Fruit fly (Drosophila melanogaster) whole organism, embryonic: ENCODE data around the gene CG14650.

Experiments used
- Aef1 ChIP-seq: fragments of 200-800 bp; sonication (Bioruptor generic); IDR thresholded peaks from 3 replicates; pipeline ENCODE4 v1.3.6; 2022; ENCODE audit warnings: missing biosample characterization, missing genetic modification characterization
- Antp ChIP-seq: fragments of 200-800 bp; sonication (Bioruptor generic); optimal IDR thresholded peaks from 3 replicates; lab custom pipeline; 2016; ENCODE audit warnings: missing biosample characterization, missing genetic modification characterization
- Asciz ChIP-seq: fragments of 200-800 bp; sonication (Bioruptor generic); optimal IDR thresholded peaks from 2 replicates; lab custom pipeline; 2017; ENCODE audit warnings: missing biosample characterization, mild to moderate bottlenecking, missing genetic modification characterization, missing genetic modification reagents
- Atf3 ChIP-seq: fragments of 200-800 bp; sonication (Bioruptor generic); optimal IDR thresholded peaks from 3 replicates; lab custom pipeline; 2016; ENCODE audit warnings: missing biosample characterization, missing genetic modification characterization
- CG10431 ChIP-seq: fragments of 200-800 bp; sonication (Bioruptor generic); optimal IDR thresholded peaks from 3 replicates; lab custom pipeline; 2018; ENCODE audit warnings: missing biosample characterization, mild to moderate bottlenecking, missing genetic modification characterization
- CG15514 ChIP-seq: fragments of 200-800 bp; sonication (Bioruptor generic); optimal IDR thresholded peaks from 3 replicates; lab custom pipeline; 2017; ENCODE audit warnings: missing biosample characterization, missing genetic modification characterization, mild to moderate bottlenecking, moderate library complexity, missing genetic modification reagents
- CG17385 ChIP-seq: fragments of 200-800 bp; sonication (Bioruptor generic); optimal IDR thresholded peaks from 3 replicates; lab custom pipeline; 2018; ENCODE audit warnings: missing biosample characterization, mild to moderate bottlenecking, missing genetic modification characterization
- CG18011 ChIP-seq: fragments of 200-800 bp; sonication (Bioruptor generic); optimal IDR thresholded peaks from 2 replicates; lab custom pipeline; 2017; ENCODE audit warnings: missing biosample characterization, missing genetic modification characterization, mild to moderate bottlenecking, moderate library complexity, missing genotype
- CG2129 ChIP-seq: fragments of 200-800 bp; sonication (Bioruptor generic); IDR thresholded peaks from 2 replicates; pipeline ENCODE4 v1.3.6; 2022; ENCODE audit warnings: missing biosample characterization, missing genetic modification characterization; ENCODE audit not compliant: partially characterized antibody
- CG2889 ChIP-seq: fragments of 200-800 bp; sonication (Bioruptor generic); IDR thresholded peaks from 3 replicates; pipeline ENCODE4 v1.3.6; 2022; ENCODE audit warnings: missing biosample characterization, missing genetic modification characterization
- CG34224 ChIP-seq: fragments of 200-800 bp; sonication (Bioruptor generic); IDR thresholded peaks from 3 replicates; pipeline ENCODE4 v1.3.6; 2022; ENCODE audit warnings: missing biosample characterization, missing genetic modification characterization; ENCODE audit not compliant: partially characterized antibody
- CG4424 ChIP-seq: fragments of 200-800 bp; sonication (Bioruptor generic); optimal IDR thresholded peaks from 3 replicates; lab custom pipeline; 2016; ENCODE audit warnings: missing biosample characterization, missing genetic modification characterization
- CG7928 ChIP-seq: fragments of 200-800 bp; sonication (Bioruptor generic); optimal IDR thresholded peaks from 2 replicates; lab custom pipeline; 2017; ENCODE audit warnings: missing biosample characterization, mild to moderate bottlenecking, missing genetic modification characterization
- CG8290 ChIP-seq, 3 experiments: fragments of 200-800 bp; sonication (Bioruptor generic); optimal IDR thresholded peaks; 2 replicates each; lab custom pipeline; 2016 to 2019; ENCODE audit warnings: missing biosample characterization in 3 of 3, missing genetic modification characterization in 3 of 3, mild to moderate bottlenecking in 2 of 3, moderate library complexity in 1 of 3
- CG8359 ChIP-seq: fragments of 200-800 bp; sonication (Bioruptor generic); optimal IDR thresholded peaks from 2 replicates; lab custom pipeline; 2017; ENCODE audit warnings: missing biosample characterization, mild to moderate bottlenecking, missing genetic modification characterization, borderline replicate concordance
- CG8944 ChIP-seq: fragments of 200-800 bp; sonication (Bioruptor generic); optimal IDR thresholded peaks from 3 replicates; lab custom pipeline; 2016; ENCODE audit warnings: missing biosample characterization, missing genetic modification characterization
- CG9932 ChIP-seq: fragments of 200-800 bp; sonication (Bioruptor generic); IDR thresholded peaks from 2 replicates; pipeline ENCODE4 v1.3.6; 2022; ENCODE audit warnings: missing biosample characterization, missing genetic modification characterization
- CkIIα-i1 ChIP-seq: fragments of 200-800 bp; sonication (Bioruptor generic); IDR thresholded peaks from 2 replicates; pipeline ENCODE4 v1.3.6; 2022; ENCODE audit warnings: missing biosample characterization, missing genetic modification characterization
- Doc3 ChIP-seq: fragments of 200-800 bp; sonication (Bioruptor generic); IDR thresholded peaks from 3 replicates; pipeline ENCODE4 v1.3.6; 2022; ENCODE audit warnings: missing biosample characterization, missing genetic modification characterization; ENCODE audit not compliant: partially characterized antibody
- Dp ChIP-seq: fragments of 200-800 bp; sonication (Bioruptor generic); optimal IDR thresholded peaks from 2 replicates; lab custom pipeline; 2018; ENCODE audit warnings: missing biosample characterization, mild to moderate bottlenecking, missing genetic modification characterization, moderate library complexity
- HLH4C ChIP-seq: fragments of 200-800 bp; sonication (Bioruptor generic); IDR thresholded peaks from 3 replicates; pipeline ENCODE4 v1.3.6; 2022; ENCODE audit warnings: missing biosample characterization, missing genetic modification characterization; ENCODE audit not compliant: partially characterized antibody
- HLHmδ ChIP-seq: fragments of 200-800 bp; sonication (Bioruptor generic); optimal IDR thresholded peaks from 2 replicates; lab custom pipeline; 2018; ENCODE audit warnings: missing biosample characterization, mild to moderate bottlenecking, missing genetic modification characterization, moderate library complexity
- Hr39 ChIP-seq: fragments of >200 bp; optimal IDR thresholded peaks from 2 replicates; lab custom pipeline; 2017
- Jarid2 ChIP-seq: fragments of 200-800 bp; sonication (Bioruptor generic); optimal IDR thresholded peaks from 3 replicates; lab custom pipeline; 2017; ENCODE audit warnings: mild to moderate bottlenecking, missing biosample characterization, missing genetic modification reagents, missing genetic modification characterization
- MBD-R2 ChIP-seq: fragments of 200-800 bp; sonication (Bioruptor generic); IDR thresholded peaks from 2 replicates; pipeline ENCODE4 v1.3.6; 2022; ENCODE audit warnings: missing biosample characterization, missing genetic modification characterization
- MTF-1 ChIP-seq: fragments of 200-800 bp; sonication (Bioruptor generic); optimal IDR thresholded peaks from 2 replicates; lab custom pipeline; 2018; ENCODE audit warnings: missing biosample characterization, mild to moderate bottlenecking, missing genetic modification characterization, borderline replicate concordance
- Mes4 ChIP-seq: fragments of 200-800 bp; sonication (Bioruptor generic); optimal IDR thresholded peaks from 2 replicates; lab custom pipeline; 2016; ENCODE audit warnings: missing biosample characterization, missing genetic modification characterization
- Ravus ChIP-seq: fragments of 200-800 bp; sonication (Bioruptor generic); IDR thresholded peaks from 2 replicates; pipeline ENCODE4 v1.3.6; 2022; ENCODE audit warnings: missing biosample characterization, missing genetic modification characterization
- Sin3A ChIP-seq: fragments of >200 bp; optimal IDR thresholded peaks from 2 replicates; lab custom pipeline; 2018
- YL-1 ChIP-seq: fragments of 200-800 bp; sonication (Bioruptor generic); optimal IDR thresholded peaks from 3 replicates; lab custom pipeline; 2017; ENCODE audit warnings: missing biosample characterization, mild to moderate bottlenecking, missing genetic modification characterization
- aop ChIP-seq: fragments of 200-800 bp; sonication (Bioruptor generic); IDR thresholded peaks from 2 replicates; pipeline ENCODE4 v1.3.6; 2022; ENCODE audit warnings: missing biosample characterization, missing genetic modification characterization
- ap ChIP-seq: fragments of 200-800 bp; sonication (Bioruptor generic); IDR thresholded peaks from 2 replicates; pipeline ENCODE4 v1.3.6; 2022; ENCODE audit warnings: missing biosample characterization, missing genetic modification characterization
- br ChIP-seq: fragments of >200 bp; optimal IDR thresholded peaks from 2 replicates; lab custom pipeline; 2017
- da ChIP-seq: fragments of 200-800 bp; sonication (Bioruptor generic); optimal IDR thresholded peaks from 2 replicates; lab custom pipeline; 2016; ENCODE audit warnings: missing biosample characterization, missing genetic modification characterization
- inv ChIP-seq: fragments of 200-800 bp; sonication (Bioruptor generic); IDR thresholded peaks from 2 replicates; pipeline ENCODE4 v1.3.6; 2022; ENCODE audit warnings: missing biosample characterization, missing genetic modification characterization; ENCODE audit not compliant: partially characterized antibody
- klu ChIP-seq: fragments of 200-800 bp; sonication (Bioruptor generic); IDR thresholded peaks from 2 replicates; pipeline ENCODE4 v1.3.6; 2022; ENCODE audit warnings: missing biosample characterization, missing genetic modification characterization
- knrl ChIP-seq: fragments of 200-800 bp; sonication (Bioruptor generic); IDR thresholded peaks from 3 replicates; pipeline ENCODE4 v1.3.6; 2022; ENCODE audit warnings: missing biosample characterization, missing genetic modification characterization; ENCODE audit not compliant: partially characterized antibody
- mam ChIP-seq: fragments of 200-800 bp; sonication (Bioruptor generic); optimal IDR thresholded peaks from 3 replicates; lab custom pipeline; 2016; ENCODE audit warnings: missing biosample characterization, missing genetic modification characterization
- nerfin-2 ChIP-seq: fragments of 200-800 bp; sonication (Bioruptor generic); IDR thresholded peaks from 2 replicates; pipeline ENCODE4 v1.3.6; 2022; ENCODE audit warnings: missing biosample characterization, missing genetic modification characterization; ENCODE audit not compliant: partially characterized antibody
- nmo ChIP-seq: fragments of 200-800 bp; sonication (Bioruptor generic); optimal IDR thresholded peaks from 2 replicates; lab custom pipeline; 2018; ENCODE audit warnings: missing biosample characterization, mild to moderate bottlenecking, missing genetic modification characterization, moderate library complexity
- onecut ChIP-seq: fragments of 200-800 bp; sonication (Bioruptor generic); IDR thresholded peaks from 2 replicates; pipeline ENCODE4 v1.3.6; 2022; ENCODE audit warnings: missing biosample characterization, missing genetic modification characterization
- p53 ChIP-seq: fragments of 200-800 bp; sonication (Bioruptor generic); optimal IDR thresholded peaks from 2 replicates; lab custom pipeline; 2016; ENCODE audit warnings: missing biosample characterization, missing genetic modification characterization
- pzg ChIP-seq: fragments of 200-800 bp; sonication (Bioruptor generic); optimal IDR thresholded peaks from 3 replicates; lab custom pipeline; 2018; ENCODE audit warnings: missing biosample characterization, mild to moderate bottlenecking, missing genetic modification characterization, moderate library complexity
- rib ChIP-seq: fragments of 200-800 bp; sonication (Bioruptor generic); IDR thresholded peaks from 2 replicates; pipeline ENCODE4 v1.3.6; 2022; ENCODE audit warnings: missing biosample characterization, missing genetic modification characterization
- sima ChIP-seq: fragments of 200-800 bp; sonication (Bioruptor generic); optimal IDR thresholded peaks from 2 replicates; lab custom pipeline; 2016; ENCODE audit warnings: missing biosample characterization, missing genetic modification characterization
- sna ChIP-seq: fragments of 200-800 bp; sonication (Bioruptor generic); IDR thresholded peaks from 2 replicates; pipeline ENCODE4 v1.3.6; 2022; ENCODE audit warnings: missing biosample characterization, missing genetic modification characterization; ENCODE audit not compliant: partially characterized antibody
- ttk ChIP-seq: fragments of 200-800 bp; sonication (Bioruptor generic); IDR thresholded peaks from 2 replicates; pipeline ENCODE4 v2.1.2; 2022; ENCODE audit warnings: missing biosample characterization, missing genetic modification characterization
- zen ChIP-seq: fragments of 200-800 bp; sonication (Bioruptor generic); optimal IDR thresholded peaks from 3 replicates; lab custom pipeline; 2018; ENCODE audit warnings: missing biosample characterization, mild to moderate bottlenecking, missing genetic modification characterization, moderate library complexity

Gene CG14650

DNA sequence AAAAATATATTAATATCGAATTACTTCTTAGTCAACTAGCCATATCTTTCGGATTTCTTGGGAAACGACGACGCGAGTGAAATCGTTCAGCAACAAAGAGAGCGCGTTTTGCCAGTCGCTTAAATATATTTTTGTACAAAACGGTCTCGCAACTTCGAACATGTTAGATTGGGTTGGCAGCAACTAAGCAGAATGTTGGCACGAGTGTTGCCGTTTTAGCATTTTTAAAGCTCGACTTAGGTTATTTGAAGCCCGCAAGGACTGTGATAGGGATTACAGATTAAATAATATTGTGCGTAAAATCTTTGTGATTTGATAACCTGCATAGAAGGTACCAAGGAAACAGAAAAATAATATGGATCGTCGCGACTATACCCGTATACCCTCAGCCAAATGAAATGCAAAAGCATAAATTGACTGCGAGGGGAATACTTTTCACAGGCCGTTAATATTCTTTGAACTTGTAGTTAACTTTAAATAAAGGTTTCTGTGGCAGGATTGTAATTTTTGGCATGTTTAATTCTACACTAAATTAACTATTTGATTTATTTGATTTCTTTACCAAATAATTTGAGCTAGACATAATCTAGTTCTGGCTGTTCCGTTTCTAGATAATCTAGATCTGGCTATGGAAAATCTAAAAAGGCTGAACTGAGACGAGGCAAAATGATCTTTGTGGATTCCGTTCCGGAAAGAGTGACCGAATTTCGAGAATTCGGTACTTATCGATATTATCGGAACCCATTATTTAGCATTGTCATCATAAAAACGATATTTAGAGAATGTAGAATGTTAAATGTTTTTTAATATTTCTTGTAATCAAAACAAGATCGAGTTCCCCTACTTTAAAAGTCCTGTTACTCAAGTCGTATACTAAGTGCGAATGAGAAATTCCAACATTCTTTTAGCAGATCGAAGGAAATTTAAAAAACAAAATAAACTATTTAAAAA, 42.1 kb downstream of the CG14650 start, which contains the start of gene CG31523 (continued):
- no peak for TF ChIP-seq CG17385 (GFP tag; lab: Kevin White, UChicago)
- TF ChIP-seq CG10431 (GFP tag; lab: Kevin White, UChicago), result no peak
- no peak for TF ChIP-seq Atf3 (GFP tag; lab: Kevin White, UChicago)
- peak; percentile 82 for TF ChIP-seq sna (GFP tag; lab: Robert Waterston, UW)
- no peak for TF ChIP-seq CG18011 (GFP tag; lab: Kevin White, UChicago)
- TF ChIP-seq ap (GFP tag; lab: Robert Waterston, UW), result no peak
- TF ChIP-seq rib (GFP tag; lab: Robert Waterston, UW), result no peak
- TF ChIP-seq Asciz (GFP tag; lab: Kevin White, UChicago), result no peak
- no peak for TF ChIP-seq CG8290 (GFP tag; optimal IDR thresholded peaks at IDR 0.05; lab: Kevin White, UChicago)
- peak in 1 of 2 experiments; percentile 4 for TF ChIP-seq CG8290 (tag; optimal IDR thresholded peaks at IDR 0.05; lab: Kevin White, UChicago)
- no peak for TF ChIP-seq CG8359
- no peak for TF ChIP-seq klu (GFP tag; lab: Robert Waterston, UW)
- TF ChIP-seq mam (GFP tag; lab: Kevin White, UChicago), result no peak
- peak; percentile 16 for TF ChIP-seq Sin3A (lab: Kevin White, UChicago)
- no peak for TF ChIP-seq sima (GFP tag; lab: Kevin White, UChicago)
- no peak for TF ChIP-seq CG8944 (GFP tag; lab: Kevin White, UChicago)
- no peak for TF ChIP-seq da (GFP tag; lab: Kevin White, UChicago)
- TF ChIP-seq nerfin-2, result no peak
- no peak for TF ChIP-seq ttk (GFP tag; lab: Robert Waterston, UW)
- TF ChIP-seq pzg (GFP tag; lab: Kevin White, UChicago), result peak; percentile 45
- TF ChIP-seq Doc3 (GFP tag; lab: Robert Waterston, UW), result peak; percentile 58
- TF ChIP-seq Aef1, result no peak
- no peak for TF ChIP-seq CkIIα-i1 (GFP tag; lab: Robert Waterston, UW)
- TF ChIP-seq CG4424 (GFP tag; lab: Kevin White, UChicago), result peak; percentile 19
- peak; percentile 24; the same call in 1 of the 2 replicates for TF ChIP-seq MBD-R2 (GFP tag; lab: Robert Waterston, UW)
- no peak for TF ChIP-seq MTF-1 (GFP tag; lab: Kevin White, UChicago)
- TF ChIP-seq Mes4 (GFP tag; lab: Kevin White, UChicago), result no peak
- no peak for TF ChIP-seq HLHmδ
- TF ChIP-seq zen (tag; lab: Kevin White, UChicago), result no peak
- TF ChIP-seq CG2129 (GFP tag; lab: Robert Waterston, UW), result peak; percentile 51
- TF ChIP-seq CG2889 (GFP tag; lab: Robert Waterston, UW), result no peak
- TF ChIP-seq CG34224 (GFP tag; lab: Robert Waterston, UW), result peak; percentile 70; the same call in 2 of the 3 replicates
- TF ChIP-seq Ravus, result no peak
- TF ChIP-seq CG7928 (GFP tag; lab: Kevin White, UChicago), result no peak
- TF ChIP-seq onecut (GFP tag; lab: Robert Waterston, UW), result no peak
- peak; percentile 23 for TF ChIP-seq Dp (GFP tag; lab: Kevin White, UChicago)
- no peak for TF ChIP-seq Hr39 (lab: Kevin White, UChicago)
- TF ChIP-seq Jarid2 (GFP tag; lab: Kevin White, UChicago), result no peak
- peak; percentile 48 for TF ChIP-seq nmo (GFP tag; lab: Kevin White, UChicago)
- TF ChIP-seq Antp, result no peak
- TF ChIP-seq aop (GFP tag; lab: Robert Waterston, UW), result no peak
- TF ChIP-seq YL-1, result no peak
- TF ChIP-seq HLH4C (GFP tag; lab: Robert Waterston, UW), result peak; percentile 61
- TF ChIP-seq CG15514, result peak; percentile 49
- peak; percentile 23; the same call in 1 of the 2 replicates for TF ChIP-seq CG9932 (GFP tag; lab: Robert Waterston, UW)
- TF ChIP-seq br (lab: Kevin White, UChicago), result no peak
- TF ChIP-seq p53 (GFP tag; lab: Kevin White, UChicago), result peak; percentile 15
- peak; percentile 72 for TF ChIP-seq knrl (GFP tag; lab: Robert Waterston, UW)
- peak; percentile 75 for TF ChIP-seq inv
